Worm (Caenorhabditis elegans): ENCODE results near the gene nhr-36.

DNA sequence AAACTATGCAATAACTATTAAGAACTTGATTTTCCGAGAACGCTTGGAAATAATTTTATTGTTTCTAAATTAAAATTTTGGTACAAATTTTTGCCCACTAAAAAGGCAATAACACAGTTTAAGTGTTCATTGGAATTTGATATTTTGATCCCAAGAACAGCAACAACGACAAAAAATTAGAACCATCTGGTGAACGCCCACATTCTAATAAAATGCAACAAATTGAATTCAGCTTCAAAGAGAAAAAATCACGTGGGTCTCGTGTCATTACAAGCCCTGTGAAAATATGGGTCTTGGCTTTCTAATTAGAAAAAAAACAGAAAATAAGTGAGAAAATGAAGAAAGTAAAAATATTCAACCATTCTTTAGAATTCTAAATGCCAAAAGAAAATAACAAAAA lies 10.4 kb upstream of the nhr-36 start:
- no peak for TF ChIP-seq ztf-11 (tag; optimal IDR thresholded peaks at IDR 0.05)
- TF ChIP-seq ama-1 (optimal IDR thresholded peaks at IDR 0.05) = no peak
- TF ChIP-seq unc-62 (GFP tag; optimal IDR thresholded peaks at IDR 0.05) = no peak
- TF ChIP-seq nhr-237 (tag; optimal IDR thresholded peaks at IDR 0.05) = no peak
- TF ChIP-seq R02D3.7 (tag; optimal IDR thresholded peaks at IDR 0.05) = no peak
- TF ChIP-seq lsy-12 (tag; optimal IDR thresholded peaks at IDR 0.05) = no peak
- no peak for TF ChIP-seq ztf-4 (tag; optimal IDR thresholded peaks at IDR 0.05)
- TF ChIP-seq snpc-4 (tag; optimal IDR thresholded peaks at IDR 0.05) = no peak
- no peak for TF ChIP-seq nhr-25 (tag; optimal IDR thresholded peaks at IDR 0.05)
- TF ChIP-seq nhr-67 (tag; optimal IDR thresholded peaks at IDR 0.05) = no peak
- no peak for TF ChIP-seq nhr-76 (tag; optimal IDR thresholded peaks at IDR 0.05)

Data from whole organism, L3 larva.